Fruit fly (Drosophila melanogaster) whole organism, pupa: Measurements from ENCODE around the gene Cyp308a1.

Source experiments
- CG10348 ChIP-seq: fragments of 200-800 bp; sonication (Bioruptor generic); IDR thresholded peaks from 2 replicates; pipeline ENCODE4 v1.3.6; 2022; ENCODE audit warnings: missing biosample characterization, missing genetic modification characterization
- CG12605 ChIP-seq: fragments of 200-800 bp; sonication (Bioruptor generic); IDR thresholded peaks from 2 replicates; pipeline ENCODE4 v1.3.6; 2022; ENCODE audit warnings: missing biosample characterization, missing genetic modification characterization
- CG13204 ChIP-seq: fragments of 200-800 bp; sonication (Bioruptor generic); optimal IDR thresholded peaks from 2 replicates; lab custom pipeline; 2018; ENCODE audit warnings: missing biosample characterization, mild to moderate bottlenecking, missing genetic modification characterization, moderate library complexity
- CG14655 ChIP-seq: fragments of 200-800 bp; sonication (Bioruptor generic); optimal IDR thresholded peaks from 3 replicates; lab custom pipeline; 2017; ENCODE audit warnings: mild to moderate bottlenecking, missing biosample characterization, missing genetic modification reagents, missing genetic modification characterization
- CG15710 ChIP-seq: fragments of 200-800 bp; sonication (Bioruptor generic); optimal IDR thresholded peaks from 2 replicates; lab custom pipeline; 2018; ENCODE audit warnings: missing biosample characterization, mild to moderate bottlenecking, missing genetic modification characterization, moderate library complexity
- CG17806 ChIP-seq: fragments of 200-800 bp; sonication (Bioruptor generic); optimal IDR thresholded peaks from 2 replicates; lab custom pipeline; 2018; ENCODE audit warnings: missing biosample characterization, mild to moderate bottlenecking, missing genetic modification characterization, moderate library complexity
- CG32121 ChIP-seq: fragments of 200-800 bp; sonication (Bioruptor generic); IDR thresholded peaks from 2 replicates; pipeline ENCODE4 v1.3.6; 2022; ENCODE audit warnings: missing biosample characterization, missing genetic modification characterization
- CG34367 ChIP-seq: fragments of 200-800 bp; sonication (Bioruptor generic); optimal IDR thresholded peaks from 2 replicates; lab custom pipeline; 2018; ENCODE audit warnings: missing biosample characterization, mild to moderate bottlenecking, missing genetic modification characterization
- CG4496 ChIP-seq: fragments of 200-800 bp; sonication (Bioruptor generic); IDR thresholded peaks from 3 replicates; pipeline ENCODE4 v1.3.6; 2022; ENCODE audit warnings: missing biosample characterization, missing genetic modification characterization
- CG8159 ChIP-seq: fragments of 200-800 bp; sonication (Bioruptor generic); optimal IDR thresholded peaks from 3 replicates; lab custom pipeline; 2018; ENCODE audit warnings: missing biosample characterization, mild to moderate bottlenecking, missing genetic modification characterization, moderate library complexity
- CG8301 ChIP-seq: fragments of 200-800 bp; sonication (Bioruptor generic); optimal IDR thresholded peaks from 2 replicates; lab custom pipeline; 2018; ENCODE audit warnings: missing biosample characterization, mild to moderate bottlenecking, missing genetic modification characterization
- CG9948 ChIP-seq: fragments of 200-800 bp; sonication (Bioruptor generic); optimal IDR thresholded peaks from 2 replicates; lab custom pipeline; 2018; ENCODE audit warnings: missing biosample characterization, mild to moderate bottlenecking, missing genetic modification characterization, moderate library complexity
- D1 ChIP-seq: fragments of 200-800 bp; sonication (Bioruptor generic); optimal IDR thresholded peaks from 2 replicates; lab custom pipeline; 2018; ENCODE audit warnings: missing biosample characterization, mild to moderate bottlenecking, missing genetic modification characterization, moderate library complexity
- EcR ChIP-seq: fragments of 200-800 bp; sonication (Bioruptor generic); optimal IDR thresholded peaks from 3 replicates; lab custom pipeline; 2019; ENCODE audit warnings: missing biosample characterization, missing genetic modification characterization, mild to moderate bottlenecking, moderate library complexity, missing genetic modification reagents
- Ets98B ChIP-seq: fragments of 200-800 bp; sonication (Bioruptor generic); IDR thresholded peaks from 2 replicates; pipeline ENCODE4 v1.3.6; 2022; ENCODE audit warnings: missing biosample characterization, missing genetic modification characterization
- Pif1A ChIP-seq: fragments of 200-800 bp; sonication (Bioruptor generic); optimal IDR thresholded peaks from 3 replicates; lab custom pipeline; 2016; ENCODE audit warnings: missing biosample characterization, missing genetic modification characterization
- Pif1B ChIP-seq: fragments of 200-800 bp; sonication (Bioruptor generic); optimal IDR thresholded peaks from 3 replicates; lab custom pipeline; 2016; ENCODE audit warnings: missing biosample characterization, missing genetic modification characterization
- Snoo ChIP-seq: fragments of 200-800 bp; sonication (Bioruptor generic); optimal IDR thresholded peaks from 3 replicates; lab custom pipeline; 2017; ENCODE audit warnings: missing biosample characterization, mild to moderate bottlenecking, missing genetic modification characterization, inconsistent platforms
- fd96Ca ChIP-seq: fragments of 200-800 bp; sonication (Bioruptor generic); IDR thresholded peaks from 3 replicates; pipeline ENCODE4 v1.3.6; 2022; ENCODE audit warnings: missing biosample characterization, missing genetic modification characterization
- gl ChIP-seq: fragments of 200-800 bp; sonication (Bioruptor generic); optimal IDR thresholded peaks from 2 replicates; lab custom pipeline; 2018; ENCODE audit warnings: missing biosample characterization, mild to moderate bottlenecking, missing genetic modification characterization
- rn ChIP-seq: fragments of 200-800 bp; sonication (Bioruptor generic); IDR thresholded peaks from 2 replicates; pipeline ENCODE4 v1.3.6; 2022; ENCODE audit warnings: missing biosample characterization, missing genetic modification characterization

Cyp308a1 gene

dm6 chrX:18671545-18672174, 38.0 kb upstream of the Cyp308a1 start:
- no peak for TF ChIP-seq Pif1B (GFP tag; lab: Kevin White, UChicago)
- no peak for TF ChIP-seq CG8301 (tag; lab: Kevin White, UChicago)
- TF ChIP-seq CG14655 (GFP tag; lab: Kevin White, UChicago): no peak
- TF ChIP-seq Ets98B (GFP tag; lab: Robert Waterston, UW): no peak
- peak; percentile 8; the same call in 1 of the 3 replicates for TF ChIP-seq CG4496 (GFP tag; lab: Robert Waterston, UW)
- TF ChIP-seq CG34367 (tag; lab: Kevin White, UChicago): no peak
- no peak for TF ChIP-seq fd96Ca
- TF ChIP-seq CG10348 (GFP tag; lab: Robert Waterston, UW): no peak
- TF ChIP-seq CG12605 (GFP tag; lab: Robert Waterston, UW): no peak
- TF ChIP-seq EcR (GFP tag; lab: Kevin White, UChicago): peak; percentile 92
- no peak for TF ChIP-seq CG17806 (tag; lab: Kevin White, UChicago)
- TF ChIP-seq Pif1A: no peak
- no peak for TF ChIP-seq CG32121
- no peak for TF ChIP-seq gl (tag; lab: Kevin White, UChicago)
- peak; percentile 56 for TF ChIP-seq CG13204 (GFP tag; lab: Kevin White, UChicago)
- no peak for TF ChIP-seq rn (GFP tag; lab: Robert Waterston, UW)
- TF ChIP-seq CG15710 (tag; lab: Kevin White, UChicago): no peak
- no peak for TF ChIP-seq CG8159 (tag; lab: Kevin White, UChicago)
- no peak for TF ChIP-seq CG9948 (tag; lab: Kevin White, UChicago)
- no peak for TF ChIP-seq Snoo (tag; lab: Kevin White, UChicago)
- no peak for TF ChIP-seq D1 (tag; lab: Kevin White, UChicago)
- TF ChIP-seq, all 21 proteins: peak for 3

DNA sequence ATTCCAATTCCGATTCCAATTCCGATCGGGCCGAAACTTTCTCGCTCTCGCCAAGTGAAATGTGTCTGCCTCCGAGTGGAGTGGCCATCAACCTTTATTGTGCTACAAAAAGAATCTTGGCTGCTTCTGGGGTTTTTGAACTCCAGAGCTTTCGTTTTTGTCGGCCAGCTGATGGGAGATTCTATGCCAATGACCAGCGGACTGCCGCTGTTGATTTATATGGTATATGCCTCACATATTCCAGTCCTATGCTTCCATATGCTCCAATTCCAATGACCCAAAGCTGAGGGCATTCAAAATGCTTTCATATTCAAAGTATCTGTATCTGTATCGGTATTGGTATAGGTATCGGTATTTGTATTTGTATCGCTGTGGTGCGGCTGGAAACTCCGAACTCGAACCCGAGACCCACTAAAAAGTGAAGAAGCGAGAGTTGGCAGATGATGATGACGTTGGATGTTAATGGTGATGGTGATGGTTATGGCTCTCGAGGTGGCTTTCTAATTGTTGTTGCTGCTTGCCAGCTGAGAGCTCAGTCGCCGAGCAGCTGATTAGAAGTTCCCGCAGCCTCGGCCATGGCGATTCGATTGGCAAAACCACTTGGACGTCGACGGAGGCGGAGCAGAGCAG, 36.6 kb upstream of the Cyp308a1 start:
- TF ChIP-seq rn (GFP tag; lab: Robert Waterston, UW): no peak
- TF ChIP-seq CG4496 (GFP tag; lab: Robert Waterston, UW): no peak
- no peak for TF ChIP-seq CG14655 (GFP tag; lab: Kevin White, UChicago)
- no peak for TF ChIP-seq Pif1B (GFP tag; lab: Kevin White, UChicago)

DNA sequence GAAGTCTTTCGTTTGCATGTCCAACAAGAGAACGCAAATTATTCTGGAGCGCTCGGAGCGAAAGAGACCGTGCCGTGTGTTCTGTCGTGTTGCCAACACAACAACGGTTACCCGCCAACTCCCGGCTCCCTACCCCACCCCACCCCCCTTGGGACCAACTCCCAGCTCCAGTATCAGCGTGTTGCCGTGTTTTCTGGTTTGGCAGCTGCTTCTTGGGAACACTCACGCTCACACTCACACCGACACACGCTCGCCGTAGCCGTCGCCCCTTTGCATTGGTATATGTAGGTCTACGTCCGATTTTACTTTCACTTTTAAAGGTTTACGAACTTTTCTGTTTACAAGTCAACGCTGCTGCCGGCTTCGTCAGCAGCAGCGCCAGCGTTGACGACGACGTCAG, 34.4 kb upstream of the Cyp308a1 start:
- TF ChIP-seq gl (tag; lab: Kevin White, UChicago) (no peak), CG15710 (tag; lab: Kevin White, UChicago) (no peak), D1 (tag; lab: Kevin White, UChicago) (no peak), CG13204 (GFP tag; lab: Kevin White, UChicago) (peak; percentile 70), CG8159 (tag; lab: Kevin White, UChicago) (no peak), CG14655 (GFP tag; lab: Kevin White, UChicago) (no peak), CG4496 (GFP tag; lab: Robert Waterston, UW) (peak; percentile 59; the same call in 1 of the 3 replicates), EcR (GFP tag; lab: Kevin White, UChicago) (peak; percentile 92), CG8301 (tag; lab: Kevin White, UChicago) (no peak), CG9948 (tag; lab: Kevin White, UChicago) (no peak)

- no peak for TF ChIP-seq CG13204 (GFP tag; lab: Kevin White, UChicago)
- TF ChIP-seq CG14655 (GFP tag; lab: Kevin White, UChicago): peak; percentile 51
- no peak for TF ChIP-seq CG32121
- TF ChIP-seq Pif1A: peak; percentile 6
- TF ChIP-seq rn (GFP tag; lab: Robert Waterston, UW): no peak
These were observed 34.0 kb upstream of the Cyp308a1 start for dm6 chrX:18675702-18676101.

DNA sequence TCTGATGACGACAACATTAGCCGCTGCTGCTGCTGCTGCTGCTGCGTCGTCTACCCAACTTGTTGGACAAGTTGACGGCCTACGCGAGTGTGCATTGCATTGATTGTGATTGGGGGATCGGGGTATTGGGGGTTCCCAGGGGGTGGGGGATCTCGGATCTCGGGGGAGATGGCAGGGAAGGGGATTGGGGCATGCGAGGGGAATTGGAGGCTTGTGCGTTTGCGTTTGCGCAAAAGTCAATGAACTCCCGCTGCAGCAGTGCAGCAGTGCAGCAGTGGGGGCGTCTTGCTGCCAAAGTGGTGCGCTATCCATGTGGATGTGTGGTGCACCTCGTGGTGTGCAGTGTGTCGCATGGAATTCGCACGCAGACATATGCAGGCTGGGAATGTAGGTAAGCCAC, 32.9 kb upstream of the Cyp308a1 start:
- TF ChIP-seq CG13204 (GFP tag; lab: Kevin White, UChicago) (peak; percentile 8), EcR (GFP tag; lab: Kevin White, UChicago) (peak; percentile 86), Snoo (tag; lab: Kevin White, UChicago) (no peak)

DNA sequence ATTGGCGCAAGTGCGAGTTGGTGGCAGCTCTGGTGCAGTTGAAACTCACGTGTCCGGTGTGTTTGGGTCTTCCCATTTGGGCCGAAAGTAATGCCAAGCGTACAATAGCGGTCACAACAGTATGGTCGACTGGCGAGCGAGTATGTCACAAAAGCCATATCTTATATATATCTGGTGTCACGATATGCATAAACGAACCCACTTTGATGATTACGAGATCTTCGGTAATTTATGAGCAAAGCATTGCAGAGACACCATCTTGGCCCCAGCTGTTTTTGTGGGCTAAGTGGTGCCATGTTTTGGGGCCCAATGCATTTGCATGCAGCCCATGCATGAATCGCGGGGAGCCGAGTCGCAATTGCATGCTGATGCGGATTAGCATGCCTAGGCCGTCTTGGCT, 30.8 kb upstream of the Cyp308a1 start:
- TF ChIP-seq fd96Ca: peak; percentile 79
- peak; percentile 52 for TF ChIP-seq Ets98B (GFP tag; lab: Robert Waterston, UW)
- TF ChIP-seq rn (GFP tag; lab: Robert Waterston, UW): no peak
- TF ChIP-seq Snoo (tag; lab: Kevin White, UChicago): no peak
- peak; percentile 29 for TF ChIP-seq CG8301 (tag; lab: Kevin White, UChicago)
- no peak for TF ChIP-seq CG8159 (tag; lab: Kevin White, UChicago)
- TF ChIP-seq Pif1B (GFP tag; lab: Kevin White, UChicago): peak; percentile 14
- peak; percentile 75; the same call in 2 of the 3 replicates for TF ChIP-seq CG4496 (GFP tag; lab: Robert Waterston, UW)
- peak; percentile 43 for TF ChIP-seq CG14655 (GFP tag; lab: Kevin White, UChicago)
- TF ChIP-seq CG32121: peak; percentile 53; the same call in 1 of the 2 replicates
- peak; percentile 41; the same call in 1 of the 2 replicates for TF ChIP-seq CG12605 (GFP tag; lab: Robert Waterston, UW)
- peak; percentile 7 for TF ChIP-seq Pif1A
- TF ChIP-seq CG10348 (GFP tag; lab: Robert Waterston, UW): 0 out of 2 replicates have a peak, but pooled peaks have one; percentile 31
- no peak for TF ChIP-seq EcR (GFP tag; lab: Kevin White, UChicago)
- peak; percentile 25 for TF ChIP-seq CG9948 (tag; lab: Kevin White, UChicago)
